Worm (Caenorhabditis elegans) whole organism, L2 larva: ENCODE results near the gene srbc-60.

Source experiments
- F13H6.1 ChIP-seq: sonication (generic microtip); optimal IDR thresholded peaks from 2 replicates; lab custom pipeline; 2016; ENCODE audit warnings: missing genetic modification characterization, missing compliant biosample characterization
- R02D3.7 ChIP-seq: fragments of 150-350 bp; optimal IDR thresholded peaks from 2 replicates; lab custom pipeline; 2014; ENCODE audit warnings: missing biosample characterization, missing genetic modification characterization
- Y55F3AM.14 ChIP-seq: fragments of 200-800 bp; sonication (Bioruptor generic); optimal IDR thresholded peaks from 2 replicates; lab custom pipeline; 2018; ENCODE audit warnings: mild to moderate bottlenecking, missing genetic modification characterization, missing compliant biosample characterization
- ZK546.5 ChIP-seq: sonication (generic microtip); optimal IDR thresholded peaks from 2 replicates; lab custom pipeline; 2017; ENCODE audit warnings: missing biosample characterization, missing genetic modification characterization
- alr-1 ChIP-seq: fragments of 150-350 bp; optimal IDR thresholded peaks from 2 replicates; lab custom pipeline; 2014; ENCODE audit warnings: missing biosample characterization, missing genetic modification characterization
- aly-2 ChIP-seq: fragments of 150-350 bp; optimal IDR thresholded peaks from 2 replicates; lab custom pipeline; 2014; ENCODE audit warnings: missing biosample characterization, missing genetic modification characterization
- ama-1 ChIP-seq: fragments of 150-350 bp; optimal IDR thresholded peaks from 2 replicates; lab custom pipeline; 2018; ENCODE audit warnings: inconsistent platforms
- ceh-16 ChIP-seq: fragments of 150-350 bp; optimal IDR thresholded peaks from 2 replicates; lab custom pipeline; 2014; ENCODE audit warnings: missing biosample characterization, missing genetic modification characterization
- egl-27 ChIP-seq: sonication (generic microtip); optimal IDR thresholded peaks from 3 replicates; lab custom pipeline; 2017; ENCODE audit warnings: missing biosample characterization, missing genetic modification reagents, missing genetic modification characterization
- elt-1 ChIP-seq: fragments of 150-350 bp; optimal IDR thresholded peaks from 2 replicates; lab custom pipeline; 2014; ENCODE audit warnings: missing biosample characterization, missing genetic modification characterization
- elt-3 ChIP-seq: sonication (generic microtip); optimal IDR thresholded peaks from 2 replicates; lab custom pipeline; 2017; ENCODE audit warnings: missing biosample characterization, missing genetic modification characterization
- fos-1 ChIP-seq: fragments of 150-350 bp; optimal IDR thresholded peaks from 2 replicates; lab custom pipeline; 2014; ENCODE audit warnings: missing biosample characterization, missing genetic modification characterization
- lin-11 ChIP-seq: fragments of 150-350 bp; sonication (generic microtip); optimal IDR thresholded peaks from 2 replicates; lab custom pipeline; 2014; ENCODE audit warnings: missing biosample characterization, missing genetic modification characterization, inconsistent platforms, mixed read lengths
- lin-39 ChIP-seq: fragments of 150-350 bp; optimal IDR thresholded peaks from 2 replicates; lab custom pipeline; 2014; ENCODE audit warnings: missing biosample characterization, missing genetic modification reagents, missing genetic modification characterization
- mab-5 ChIP-seq: fragments of 150-350 bp; optimal IDR thresholded peaks from 2 replicates; lab custom pipeline; 2014; ENCODE audit warnings: missing biosample characterization, missing genetic modification characterization
- mdl-1 ChIP-seq, 2 experiments: fragments of 150-350 bp in 1 of 2; sonication (generic microtip) in 1 of 2; optimal IDR thresholded peaks; 2 replicates each; lab custom pipeline; 2017; ENCODE audit warnings: missing biosample characterization in 2 of 2, missing genetic modification characterization in 2 of 2
- nhr-10 ChIP-seq: sonication (generic microtip); optimal IDR thresholded peaks from 2 replicates; lab custom pipeline; 2017; ENCODE audit warnings: missing biosample characterization, missing genetic modification characterization
- nhr-11 ChIP-seq: fragments of 150-350 bp; optimal IDR thresholded peaks from 2 replicates; lab custom pipeline; 2014; ENCODE audit warnings: missing biosample characterization, missing genetic modification characterization
- nhr-12 ChIP-seq: fragments of 150-350 bp; optimal IDR thresholded peaks from 2 replicates; lab custom pipeline; 2014; ENCODE audit warnings: missing biosample characterization, missing genetic modification characterization
- nhr-129 ChIP-seq: fragments of 150-350 bp; optimal IDR thresholded peaks from 2 replicates; lab custom pipeline; 2014; ENCODE audit warnings: missing biosample characterization, missing genetic modification characterization
- nhr-21 ChIP-seq: fragments of 150-350 bp; optimal IDR thresholded peaks from 2 replicates; lab custom pipeline; 2014; ENCODE audit warnings: missing biosample characterization, missing genetic modification characterization
- nhr-6 ChIP-seq: fragments of 150-350 bp; optimal IDR thresholded peaks from 2 replicates; lab custom pipeline; 2014; ENCODE audit warnings: missing biosample characterization, missing genetic modification characterization
- nhr-77 ChIP-seq: fragments of 150-350 bp; optimal IDR thresholded peaks from 2 replicates; lab custom pipeline; 2014; ENCODE audit warnings: missing biosample characterization, missing genetic modification characterization
- peb-1 ChIP-seq: fragments of 150-350 bp; optimal IDR thresholded peaks from 2 replicates; lab custom pipeline; 2014; ENCODE audit warnings: missing biosample characterization, missing genetic modification characterization
- sem-4 ChIP-seq: fragments of 150-350 bp; optimal IDR thresholded peaks from 2 replicates; lab custom pipeline; 2014; ENCODE audit warnings: missing biosample characterization, missing genetic modification reagents, missing genetic modification characterization
- sma-3 ChIP-seq: sonication (generic microtip); optimal IDR thresholded peaks from 2 replicates; lab custom pipeline; 2016; ENCODE audit warnings: missing genetic modification reagents, missing genetic modification characterization, missing compliant biosample characterization
- sma-9 ChIP-seq, 2 experiments: fragments of 150-350 bp in 1 of 2; sonication (generic microtip) in 1 of 2; optimal IDR thresholded peaks; 2 replicates each; lab custom pipeline; 2014 to 2016; ENCODE audit warnings: missing genetic modification characterization in 2 of 2, mild to moderate bottlenecking in 1 of 2, missing biosample characterization in 1 of 2, missing compliant biosample characterization in 1 of 2, missing genetic modification reagents in 1 of 2, moderate library complexity in 1 of 2
- snpc-4 ChIP-seq: fragments of 150-350 bp; optimal IDR thresholded peaks from 2 replicates; lab custom pipeline; 2014; ENCODE audit warnings: missing biosample characterization, missing genetic modification characterization
- unc-39 ChIP-seq: fragments of 150-350 bp; optimal IDR thresholded peaks from 2 replicates; lab custom pipeline; 2014; ENCODE audit warnings: missing biosample characterization, missing genetic modification characterization
- unc-62 ChIP-seq: fragments of 150-350 bp; optimal IDR thresholded peaks from 2 replicates; lab custom pipeline; 2014; ENCODE audit warnings: missing biosample characterization, missing genetic modification reagents, missing genetic modification characterization
- zag-1 ChIP-seq: fragments of 150-350 bp; optimal IDR thresholded peaks from 2 replicates; lab custom pipeline; 2014; ENCODE audit warnings: missing biosample characterization, missing genetic modification characterization
- ztf-1 ChIP-seq: fragments of 200-800 bp; sonication (Bioruptor generic); conservative IDR thresholded peaks from 2 replicates; pipeline ENCODE4 v1.3.6; 2022; ENCODE audit warnings: missing genetic modification characterization, missing compliant biosample characterization
- ztf-11 ChIP-seq: sonication (generic microtip); optimal IDR thresholded peaks from 2 replicates; lab custom pipeline; 2017; ENCODE audit warnings: missing biosample characterization, missing genetic modification characterization
- ztf-4 ChIP-seq: fragments of 150-350 bp; optimal IDR thresholded peaks from 2 replicates; lab custom pipeline; 2014; ENCODE audit warnings: missing biosample characterization, missing genetic modification characterization

The srbc-60 gene

ce11 chrV:801555-802060 lies 21.5 kb downstream of the srbc-60 start:
- TF ChIP-seq elt-1 (tag; lab: Kevin White, UChicago), result peak; percentile 89
- TF ChIP-seq Y55F3AM.14 (GFP tag; lab: Kevin White, UChicago), result no peak
- no peak for TF ChIP-seq lin-11 (tag; lab: Kevin White, UChicago)
- TF ChIP-seq nhr-77 (tag; lab: Kevin White, UChicago), result no peak
- no peak for TF ChIP-seq unc-39 (tag; lab: Kevin White, UChicago)
- TF ChIP-seq sem-4, result no peak
- peak; percentile 33 for TF ChIP-seq ceh-16 (tag; lab: Kevin White, UChicago)
- no peak for TF ChIP-seq ZK546.5 (tag; lab: Kevin White, UChicago)
- TF ChIP-seq sma-9 (GFP tag; optimal IDR thresholded peaks at IDR 0.05; lab: Kevin White, UChicago), result peak; percentile 77
- no peak for TF ChIP-seq sma-9 (tag; optimal IDR thresholded peaks at IDR 0.05; lab: Kevin White, UChicago)
- no peak for TF ChIP-seq alr-1 (tag; lab: Kevin White, UChicago)

- TF ChIP-seq unc-39 (tag; lab: Kevin White, UChicago) (no peak), elt-1 (tag; lab: Kevin White, UChicago) (no peak), aly-2 (tag; lab: Kevin White, UChicago) (no peak), F13H6.1 (tag; lab: Kevin White, UChicago) (no peak), peb-1 (tag; lab: Kevin White, UChicago) (no peak), ZK546.5 (tag; lab: Kevin White, UChicago) (no peak), nhr-129 (no peak), sem-4 (no peak), Y55F3AM.14 (GFP tag; lab: Kevin White, UChicago) (no peak), nhr-6 (tag; lab: Kevin White, UChicago) (no peak), unc-62 (no peak), ztf-4 (tag; lab: Kevin White, UChicago) (no peak), snpc-4 (tag; lab: Kevin White, UChicago) (no peak), ama-1 (no peak), elt-3 (no peak), zag-1 (tag; lab: Kevin White, UChicago) (no peak), nhr-21 (no peak), fos-1 (tag; lab: Kevin White, UChicago) (no peak)
- TF ChIP-seq, all 48 proteins: peak for 0
Observed at ce11 chrV:802726-803125, 22.6 kb downstream of the srbc-60 start.

- TF ChIP-seq unc-39 (tag; lab: Kevin White, UChicago) (no peak), elt-1 (tag; lab: Kevin White, UChicago) (no peak), aly-2 (tag; lab: Kevin White, UChicago) (no peak), nhr-12 (tag; lab: Kevin White, UChicago) (no peak), sma-3 (GFP tag; lab: Kevin White, UChicago) (no peak), nhr-11 (no peak)
Observed at ce11 chrV:803472-803871, 23.4 kb downstream of the srbc-60 start.

- no peak for TF ChIP-seq egl-27 (tag; lab: Kevin White, UChicago)
- TF ChIP-seq sma-9 (GFP tag; optimal IDR thresholded peaks at IDR 0.05; lab: Kevin White, UChicago), result no peak
- TF ChIP-seq sma-9 (tag; optimal IDR thresholded peaks at IDR 0.05; lab: Kevin White, UChicago), result no peak
- TF ChIP-seq elt-1 (tag; lab: Kevin White, UChicago), result no peak
- TF ChIP-seq R02D3.7 (tag; lab: Kevin White, UChicago), result no peak
- no peak for TF ChIP-seq ceh-16 (tag; lab: Kevin White, UChicago)
- no peak for TF ChIP-seq ztf-1 (GFP tag; lab: Robert Waterston, UW)
- TF ChIP-seq mdl-1 (tag; optimal IDR thresholded peaks at IDR 0.05; lab: Kevin White, UChicago), result no peak
- no peak for TF ChIP-seq ama-1
- TF ChIP-seq ztf-11 (tag; lab: Kevin White, UChicago), result no peak
- no peak for TF ChIP-seq ztf-4 (tag; lab: Kevin White, UChicago)
Observed at ce11 chrV:804485-804884, 24.4 kb downstream of the srbc-60 start, which contains the start of gene nhr-270. nhr-270 (minus strand) TSS chrV:804741.

- no peak for TF ChIP-seq sma-9 (GFP tag; optimal IDR thresholded peaks at IDR 0.05; lab: Kevin White, UChicago)
- no peak for TF ChIP-seq sma-9 (tag; optimal IDR thresholded peaks at IDR 0.05; lab: Kevin White, UChicago)
- TF ChIP-seq nhr-77 (tag; lab: Kevin White, UChicago), result no peak
- TF ChIP-seq nhr-10 (tag; lab: Kevin White, UChicago), result no peak
- no peak for TF ChIP-seq ztf-11 (tag; lab: Kevin White, UChicago)
- TF ChIP-seq alr-1 (tag; lab: Kevin White, UChicago), result no peak
- TF ChIP-seq mab-5 (tag; lab: Kevin White, UChicago), result no peak
- no peak for TF ChIP-seq lin-39
Observed at ce11 chrV:808260-808659, 28.2 kb downstream of the srbc-60 start.
